Fruit fly (Drosophila melanogaster) whole organism, embryonic: ENCODE measurements around the gene comm.
A peak's percentile ranks its signal among the peaks of the same experiment; 100 is the strongest.

Source experiments
- ATbp ChIP-seq: fragments of 200-800 bp; sonication (Bioruptor generic); optimal IDR thresholded peaks from 2 replicates; lab custom pipeline; 2017; ENCODE audit warnings: missing biosample characterization, mild to moderate bottlenecking, missing genetic modification characterization, missing genetic modification reagents
- CG12299 ChIP-seq: fragments of 200-800 bp; sonication (Bioruptor generic); optimal IDR thresholded peaks from 2 replicates; lab custom pipeline; 2018; ENCODE audit warnings: missing biosample characterization, mild to moderate bottlenecking, missing genetic modification characterization
- CG14710 ChIP-seq: fragments of 200-800 bp; sonication (Bioruptor generic); optimal IDR thresholded peaks from 3 replicates; lab custom pipeline; 2019; ENCODE audit warnings: missing biosample characterization, mild to moderate bottlenecking, missing genetic modification characterization, moderate library complexity
- CG15269 ChIP-seq: fragments of 200-800 bp; sonication (Bioruptor generic); optimal IDR thresholded peaks from 2 replicates; lab custom pipeline; 2018; ENCODE audit warnings: missing biosample characterization, mild to moderate bottlenecking, missing genetic modification characterization, moderate library complexity
- CG1529 ChIP-seq: fragments of 200-800 bp; sonication (Bioruptor generic); optimal IDR thresholded peaks from 3 replicates; lab custom pipeline; 2018; ENCODE audit warnings: missing biosample characterization, missing genetic modification characterization
- CG2199 ChIP-seq: fragments of 200-800 bp; sonication (Bioruptor generic); IDR thresholded peaks from 3 replicates; pipeline ENCODE4 v1.3.6; 2022; ENCODE audit warnings: missing biosample characterization, missing genetic modification characterization
- CG2712 ChIP-seq: fragments of 200-800 bp; optimal IDR thresholded peaks from 3 replicates; lab custom pipeline; 2019; ENCODE audit warnings: missing biosample characterization, mild to moderate bottlenecking, missing genetic modification characterization, moderate library complexity
- CG31388 ChIP-seq: fragments of 200-800 bp; sonication (Bioruptor generic); optimal IDR thresholded peaks from 2 replicates; lab custom pipeline; 2016; ENCODE audit warnings: missing biosample characterization, missing genetic modification characterization
- CG33557 ChIP-seq: fragments of 200-800 bp; sonication (Bioruptor generic); optimal IDR thresholded peaks from 2 replicates; lab custom pipeline; 2019; ENCODE audit warnings: missing biosample characterization, mild to moderate bottlenecking, missing genetic modification characterization, moderate library complexity
- CG3838 ChIP-seq: fragments of 200-800 bp; sonication (Bioruptor generic); optimal IDR thresholded peaks from 3 replicates; lab custom pipeline; 2016; ENCODE audit warnings: missing biosample characterization, missing genetic modification characterization
- CG7786 ChIP-seq: fragments of 200-800 bp; sonication (Bioruptor generic); optimal IDR thresholded peaks from 2 replicates; lab custom pipeline; 2016; ENCODE audit warnings: missing biosample characterization, missing genetic modification characterization
- CG9876 ChIP-seq: fragments of 200-800 bp; sonication (Bioruptor generic); optimal IDR thresholded peaks from 2 replicates; lab custom pipeline; 2016; ENCODE audit warnings: missing biosample characterization, missing genetic modification characterization
- Dbx ChIP-seq: fragments of 200-800 bp; sonication (Bioruptor generic); IDR thresholded peaks from 3 replicates; pipeline ENCODE4 v1.3.6; 2022; ENCODE audit warnings: missing biosample characterization, missing genetic modification characterization
- Dll ChIP-seq: fragments of 200-800 bp; sonication (Bioruptor generic); IDR thresholded peaks from 4 replicates; pipeline ENCODE4 v1.3.6; 2022; ENCODE audit warnings: missing biosample characterization, missing genetic modification characterization; ENCODE audit not compliant: partially characterized antibody
- Fer1 ChIP-seq: fragments of 200-800 bp; sonication (Bioruptor generic); optimal IDR thresholded peaks from 2 replicates; lab custom pipeline; 2017; ENCODE audit warnings: missing biosample characterization, mild to moderate bottlenecking, missing genetic modification characterization
- Gsc ChIP-seq: fragments of 200-800 bp; sonication (Bioruptor generic); IDR thresholded peaks from 2 replicates; pipeline ENCODE4 v1.3.6; 2022; ENCODE audit warnings: missing biosample characterization, missing genetic modification characterization
- Hr78 ChIP-seq, 2 experiments: fragments of 200-800 bp in 1 of 2; fragments of >200 bp in 1 of 2; sonication (Bioruptor generic) in 1 of 2; optimal IDR thresholded peaks; 2 replicates each; lab custom pipeline; 2017 to 2019; ENCODE audit warnings: missing biosample characterization in 2 of 2, missing genetic modification characterization in 2 of 2, mild to moderate bottlenecking in 1 of 2, moderate library complexity in 1 of 2
- Hsf ChIP-seq: fragments of 200-800 bp; sonication (Bioruptor generic); optimal IDR thresholded peaks from 3 replicates; lab custom pipeline; 2016; ENCODE audit warnings: missing biosample characterization, missing genetic modification characterization
- Nf-YB ChIP-seq: fragments of 200-800 bp; sonication (Bioruptor generic); optimal IDR thresholded peaks from 3 replicates; lab custom pipeline; 2019; ENCODE audit warnings: missing biosample characterization, mild to moderate bottlenecking, missing genetic modification characterization, moderate library complexity
- Pdp1 ChIP-seq, 2 experiments: fragments of 200-800 bp; sonication (Bioruptor generic); optimal IDR thresholded peaks; 3 replicates each; lab custom pipeline; 2016; ENCODE audit warnings: missing biosample characterization in 2 of 2, missing genetic modification characterization in 2 of 2, mild to moderate bottlenecking in 1 of 2, moderate library complexity in 1 of 2
- Sox100B ChIP-seq: fragments of 200-800 bp; sonication (Bioruptor generic); optimal IDR thresholded peaks from 3 replicates; lab custom pipeline; 2018; ENCODE audit warnings: missing biosample characterization, mild to moderate bottlenecking, missing genetic modification characterization
- Sry-δ ChIP-seq: fragments of 200-800 bp; sonication (Bioruptor generic); optimal IDR thresholded peaks from 2 replicates; lab custom pipeline; 2016; ENCODE audit warnings: missing biosample characterization, missing genetic modification characterization
- Vsx1 ChIP-seq: fragments of 200-800 bp; sonication (Bioruptor generic); optimal IDR thresholded peaks from 2 replicates; lab custom pipeline; 2017; ENCODE audit warnings: missing biosample characterization, mild to moderate bottlenecking, missing genetic modification characterization, missing genetic modification reagents
- abd-A ChIP-seq: fragments of 200-800 bp; sonication (Bioruptor generic); optimal IDR thresholded peaks from 3 replicates; lab custom pipeline; 2019; ENCODE audit warnings: missing biosample characterization, mild to moderate bottlenecking, missing genetic modification characterization, moderate library complexity
- ara ChIP-seq: fragments of 200-800 bp; sonication (Bioruptor generic); IDR thresholded peaks from 2 replicates; pipeline ENCODE4 v1.3.6; 2022; ENCODE audit warnings: missing biosample characterization, missing genetic modification characterization
- ato ChIP-seq: fragments of 200-800 bp; sonication (Bioruptor generic); IDR thresholded peaks from 2 replicates; pipeline ENCODE4 v1.3.6; 2022; ENCODE audit warnings: missing biosample characterization, missing genetic modification characterization; ENCODE audit not compliant: partially characterized antibody
- btn ChIP-seq: fragments of 200-800 bp; sonication (Bioruptor generic); optimal IDR thresholded peaks from 2 replicates; lab custom pipeline; 2016; ENCODE audit warnings: missing biosample characterization, missing genetic modification characterization
- chif ChIP-seq, 2 experiments: fragments of 200-800 bp; sonication (Bioruptor generic); optimal IDR thresholded peaks; 3 replicates each; lab custom pipeline; 2016; ENCODE audit warnings: missing biosample characterization in 2 of 2, missing genetic modification characterization in 2 of 2
- ci ChIP-seq: fragments of 200-800 bp; sonication (Bioruptor generic); IDR thresholded peaks from 3 replicates; pipeline ENCODE4 v1.3.6; 2022; ENCODE audit warnings: missing biosample characterization, missing genetic modification characterization
- emc ChIP-seq: fragments of 200-800 bp; sonication (Bioruptor generic); optimal IDR thresholded peaks from 2 replicates; lab custom pipeline; 2016; ENCODE audit warnings: missing biosample characterization, missing genetic modification characterization
- eyg ChIP-seq: fragments of 200-800 bp; sonication (Bioruptor generic); optimal IDR thresholded peaks from 3 replicates; lab custom pipeline; 2016; ENCODE audit warnings: missing biosample characterization, missing genetic modification characterization
- grn ChIP-seq: fragments of 200-800 bp; sonication (Bioruptor generic); optimal IDR thresholded peaks from 3 replicates; lab custom pipeline; 2017; ENCODE audit warnings: missing biosample characterization, missing genetic modification characterization
- gsb-n ChIP-seq: fragments of 200-800 bp; sonication (Bioruptor generic); optimal IDR thresholded peaks from 3 replicates; lab custom pipeline; 2018; ENCODE audit warnings: missing biosample characterization, mild to moderate bottlenecking, missing genetic modification characterization
- insv ChIP-seq, 2 experiments: fragments of 200-800 bp; sonication (Bioruptor generic); optimal IDR thresholded peaks; 3 replicates each; lab custom pipeline; 2016 to 2018; ENCODE audit warnings: missing biosample characterization in 2 of 2, missing genetic modification characterization in 2 of 2
- ranshi ChIP-seq: fragments of 200-800 bp; sonication (Bioruptor generic); IDR thresholded peaks from 2 replicates; pipeline ENCODE4 v1.3.6; 2022; ENCODE audit warnings: missing biosample characterization, missing genetic modification characterization
- sim ChIP-seq: fragments of 200-800 bp; sonication (Bioruptor generic); IDR thresholded peaks from 2 replicates; pipeline ENCODE4 v1.3.6; 2022; ENCODE audit warnings: missing biosample characterization, missing genetic modification characterization
- sr ChIP-seq: fragments of 200-800 bp; sonication (Bioruptor generic); IDR thresholded peaks from 3 replicates; pipeline ENCODE4 v1.3.6; 2022; ENCODE audit warnings: missing biosample characterization, missing genetic modification characterization
- sug ChIP-seq: fragments of 200-800 bp; optimal IDR thresholded peaks from 2 replicates; lab custom pipeline; 2019; ENCODE audit warnings: missing biosample characterization, mild to moderate bottlenecking, missing genetic modification characterization, moderate library complexity
- toy ChIP-seq: fragments of 200-800 bp; sonication (Bioruptor generic); IDR thresholded peaks from 2 replicates; pipeline ENCODE4 v1.3.6; 2022; ENCODE audit warnings: missing biosample characterization, missing genetic modification characterization
- usp ChIP-seq: fragments of >200 bp; optimal IDR thresholded peaks from 2 replicates; lab custom pipeline; 2017; ENCODE audit warnings: missing biosample characterization, missing genetic modification characterization
- vvl ChIP-seq: fragments of 200-800 bp; sonication (Bioruptor generic); IDR thresholded peaks from 2 replicates; pipeline ENCODE4 v1.3.6; 2022; ENCODE audit warnings: missing biosample characterization, missing genetic modification characterization
- wdn ChIP-seq: fragments of 200-800 bp; sonication (Bioruptor generic); IDR thresholded peaks from 2 replicates; pipeline ENCODE4 v1.3.6; 2022; ENCODE audit warnings: missing biosample characterization, missing genetic modification characterization
- z ChIP-seq: fragments of 200-800 bp; sonication (Bioruptor generic); IDR thresholded peaks from 3 replicates; pipeline ENCODE4 v1.3.6; 2022; ENCODE audit warnings: missing biosample characterization, missing genetic modification characterization
- zen2 ChIP-seq: fragments of 200-800 bp; sonication (Bioruptor generic); IDR thresholded peaks from 3 replicates; pipeline ENCODE4 v1.3.6; 2022; ENCODE audit warnings: missing biosample characterization, missing genetic modification characterization; ENCODE audit not compliant: partially characterized antibody

comm gene

dm6 chr3L:15740708-15741280 is 12.6 kb upstream of the comm start (continued):
- TF ChIP-seq Nf-YB (GFP tag; lab: Kevin White, UChicago) (no peak), CG12299 (tag; lab: Kevin White, UChicago) (no peak), vvl (peak; percentile 89), CG33557 (GFP tag; lab: Kevin White, UChicago) (no peak), Gsc (GFP tag; lab: Robert Waterston, UW) (no peak), Vsx1 (GFP tag; lab: Kevin White, UChicago) (peak; percentile 59), wdn (GFP tag; lab: Robert Waterston, UW) (no peak), emc (GFP tag; lab: Kevin White, UChicago) (no peak), Fer1 (GFP tag; lab: Kevin White, UChicago) (no peak), btn (GFP tag; lab: Kevin White, UChicago) (no peak), ATbp (GFP tag; lab: Kevin White, UChicago) (no peak), CG2199 (0 out of 3 replicates have a peak, but pooled peaks have one; percentile 27), grn (peak; percentile 96), Sry-δ (GFP tag; lab: Kevin White, UChicago) (no peak), abd-A (tag; lab: Kevin White, UChicago) (peak; percentile 91), chif (GFP tag; optimal IDR thresholded peaks at IDR 0.05; lab: Kevin White, UChicago) (no peak), ci (0 out of 3 replicates have a peak, but pooled peaks have one; percentile 6), Hr78 (GFP tag; optimal IDR thresholded peaks at IDR 0.05; lab: Kevin White, UChicago) (peak in 1 of 2 experiments; percentile 87), ato (GFP tag; lab: Robert Waterston, UW) (no peak), CG1529 (no peak), sr (GFP tag; lab: Robert Waterston, UW) (peak; percentile 20; the same call in 1 of the 3 replicates), sug (tag; lab: Kevin White, UChicago) (no peak), sim (GFP tag; lab: Robert Waterston, UW) (no peak), Sox100B (GFP tag; lab: Kevin White, UChicago) (no peak), ranshi (GFP tag; lab: Robert Waterston, UW) (no peak), gsb-n (tag; lab: Kevin White, UChicago) (peak; percentile 38), usp (GFP tag; lab: Kevin White, UChicago) (no peak), CG7786 (no peak), CG14710 (no peak), zen2 (GFP tag; lab: Robert Waterston, UW) (no peak), toy (no peak), Pdp1 (GFP tag; optimal IDR thresholded peaks at IDR 0.05; lab: Kevin White, UChicago) (peak in 1 of 2 experiments; percentile 60), Dll (GFP tag; lab: Robert Waterston, UW) (0 out of 4 replicates have a peak, but pooled peaks have one; percentile 16), CG9876 (no peak), CG3838 (GFP tag; lab: Kevin White, UChicago) (no peak), CG2712 (tag; lab: Kevin White, UChicago) (no peak), insv (GFP tag; optimal IDR thresholded peaks at IDR 0.05; lab: Kevin White, UChicago) (no peak), CG31388 (GFP tag; lab: Kevin White, UChicago) (no peak), z (GFP tag; lab: Robert Waterston, UW) (peak; percentile 80), Dbx (no peak), eyg (no peak), ara (GFP tag; lab: Robert Waterston, UW) (no peak), CG15269 (tag; lab: Kevin White, UChicago) (no peak), Hsf (GFP tag; lab: Kevin White, UChicago) (no peak)
